Worm (Caenorhabditis elegans): ENCODE results near the gene trcs-2.

DNA sequence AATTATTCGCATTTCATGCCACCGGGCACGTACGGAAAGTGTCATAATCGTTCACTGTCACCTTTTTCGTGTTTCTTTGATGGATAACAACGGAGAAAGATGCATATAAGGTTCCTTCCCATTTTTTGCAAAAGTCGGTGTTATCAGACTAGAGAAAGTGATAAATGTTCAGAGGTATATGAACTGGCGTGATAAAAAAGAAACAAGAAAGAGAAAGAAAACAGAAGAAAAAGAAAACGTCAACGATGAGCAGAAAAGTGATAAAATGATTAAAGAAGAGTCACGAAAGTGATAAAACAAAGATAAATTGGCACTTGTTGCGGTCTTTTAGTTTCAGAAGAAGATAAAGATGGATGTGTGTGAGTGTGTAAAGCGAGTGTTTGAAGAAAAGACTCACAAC lies 8.0 kb downstream of the trcs-2 start:
- TF ChIP-seq drap-1 (GFP tag; optimal IDR thresholded peaks at IDR 0.05) = no peak
- TF ChIP-seq mep-1 (tag; optimal IDR thresholded peaks at IDR 0.05) = no peak
- no peak for TF ChIP-seq elt-3 (tag; optimal IDR thresholded peaks at IDR 0.05)
- no peak for TF ChIP-seq mls-2 (tag; optimal IDR thresholded peaks at IDR 0.05)
